Fruit fly (Drosophila melanogaster) whole organism, wandering third instar larva: ENCODE data around the gene Pglym78.

Source experiments
- CG9705 ChIP-seq: fragments of 200-800 bp; sonication (Bioruptor generic); optimal IDR thresholded peaks from 2 replicates; lab custom pipeline; 2018; ENCODE audit warnings: missing biosample characterization, mild to moderate bottlenecking, missing genetic modification characterization
- Dif ChIP-seq: fragments of 200-275, 200-300 bp; sonication (Bioruptor generic); optimal IDR thresholded peaks from 2 replicates; lab custom pipeline; 2018; ENCODE audit warnings: missing biosample characterization, missing genetic modification characterization; ENCODE audit not compliant: partially characterized antibody
- GATAd ChIP-seq: sonication (Bioruptor generic); optimal IDR thresholded peaks from 2 replicates; lab custom pipeline; 2016; ENCODE audit warnings: missing biosample characterization, missing genetic modification characterization
- Hr78 ChIP-seq: fragments of >200 bp; optimal IDR thresholded peaks from 2 replicates; lab custom pipeline; 2017; ENCODE audit warnings: missing biosample characterization, missing genetic modification characterization
- Jra ChIP-seq: sonication (Bioruptor generic); optimal IDR thresholded peaks from 2 replicates; lab custom pipeline; 2016; ENCODE audit warnings: missing biosample characterization, missing genetic modification characterization
- fru ChIP-seq: fragments of 200-800 bp; sonication (Bioruptor generic); optimal IDR thresholded peaks from 3 replicates; lab custom pipeline; 2016; ENCODE audit warnings: missing biosample characterization, mild to moderate bottlenecking, missing genetic modification characterization
- lola ChIP-seq: fragments of >200 bp; optimal IDR thresholded peaks from 2 replicates; lab custom pipeline; 2017; ENCODE audit warnings: missing biosample characterization, missing genetic modification characterization
- pan ChIP-seq: fragments of >200 bp; optimal IDR thresholded peaks from 2 replicates; lab custom pipeline; 2017
- usp ChIP-seq: fragments of >200 bp; optimal IDR thresholded peaks from 2 replicates; lab custom pipeline; 2017; ENCODE audit warnings: missing biosample characterization, missing genetic modification characterization

- TF ChIP-seq CG9705 (GFP tag; lab: Kevin White, UChicago) (no peak), fru (GFP tag; lab: Kevin White, UChicago) (no peak), GATAd (no peak), Hr78 (GFP tag; lab: Kevin White, UChicago) (no peak), usp (no peak), pan (no peak), Jra (GFP tag; lab: Kevin White, UChicago) (no peak), lola (no peak), Dif (GFP tag; lab: Kevin White, UChicago) (peak; percentile 13)
Observed at dm6 chr3R:29148072-29148471, at the start of gene Pglym78, which contains the start of gene CG11882.
